Fruit fly (Drosophila melanogaster) whole organism: ENCODE data around the gene CG9004.

Source experiments
- CG8478 ChIP-seq: fragments of >200 bp; optimal IDR thresholded peaks from 2 replicates; lab custom pipeline; 2018; ENCODE audit warnings: inconsistent platforms
- Dll ChIP-seq: fragments of >200 bp; optimal IDR thresholded peaks from 2 replicates; lab custom pipeline; 2017
- EcR ChIP-seq, 2 experiments: fragments of >200 bp; optimal IDR thresholded peaks; 2 replicates each; lab custom pipeline; 2017; ENCODE audit warnings: missing biosample characterization in 2 of 2, missing genetic modification characterization in 2 of 2, missing genetic modification reagents in 2 of 2
- pan ChIP-seq: fragments of >200 bp; optimal IDR thresholded peaks from 2 replicates; lab custom pipeline; 2017
- psq ChIP-seq: fragments of >200 bp; optimal IDR thresholded peaks from 2 replicates; lab custom pipeline; 2017
- usp ChIP-seq: fragments of >200 bp; optimal IDR thresholded peaks from 2 replicates; lab custom pipeline; 2017; ENCODE audit warnings: missing biosample characterization, missing genetic modification characterization, mixed read lengths

CG9004 gene

dm6 chr3L:2409289-2409688 is 35.8 kb downstream of the CG9004 start:
- no peak for TF ChIP-seq psq (lab: Kevin White, UChicago)
- TF ChIP-seq pan (lab: Kevin White, UChicago), result no peak
- no peak for TF ChIP-seq Dll (lab: Kevin White, UChicago)
- no peak for TF ChIP-seq CG8478
- TF ChIP-seq usp (GFP tag; lab: Kevin White, UChicago), result no peak

dm6 chr3L:2410869-2411268 is 37.3 kb downstream of the CG9004 start:
- TF ChIP-seq pan (lab: Kevin White, UChicago), result no peak
- no peak for TF ChIP-seq psq (lab: Kevin White, UChicago)
- TF ChIP-seq EcR (GFP tag; optimal IDR thresholded peaks at IDR 0.05; lab: Kevin White, UChicago), result no peak
- TF ChIP-seq usp (GFP tag; lab: Kevin White, UChicago), result no peak

dm6 chr3L:2411564-2412080 is 38.1 kb downstream of the CG9004 start:
- TF ChIP-seq CG8478 (no peak), Dll (lab: Kevin White, UChicago) (no peak), usp (GFP tag; lab: Kevin White, UChicago) (no peak), EcR (GFP tag; optimal IDR thresholded peaks at IDR 0.05; lab: Kevin White, UChicago) (no peak), psq (lab: Kevin White, UChicago) (no peak), pan (lab: Kevin White, UChicago) (no peak)

- no peak for TF ChIP-seq CG8478
- no peak for TF ChIP-seq Dll (lab: Kevin White, UChicago)
- TF ChIP-seq usp (GFP tag; lab: Kevin White, UChicago), result no peak
- no peak for TF ChIP-seq EcR (GFP tag; optimal IDR thresholded peaks at IDR 0.05; lab: Kevin White, UChicago)
- TF ChIP-seq pan (lab: Kevin White, UChicago), result no peak
- no peak for TF ChIP-seq psq (lab: Kevin White, UChicago)
These were observed 41.3 kb downstream of the CG9004 start for dm6 chr3L:2414876-2415275.

dm6 chr3L:2417399-2418040 is 44.0 kb downstream of the CG9004 start:
- TF ChIP-seq CG8478 (no peak), Dll (lab: Kevin White, UChicago) (no peak), usp (GFP tag; lab: Kevin White, UChicago) (no peak), EcR (GFP tag; optimal IDR thresholded peaks at IDR 0.05; lab: Kevin White, UChicago) (no peak), pan (lab: Kevin White, UChicago) (peak; percentile 31), psq (lab: Kevin White, UChicago) (no peak)

dm6 chr3L:2418769-2419168 is 45.2 kb downstream of the CG9004 start:
- TF ChIP-seq Dll (lab: Kevin White, UChicago), result no peak
- TF ChIP-seq psq (lab: Kevin White, UChicago), result no peak
- TF ChIP-seq pan (lab: Kevin White, UChicago), result no peak
- TF ChIP-seq EcR (GFP tag; optimal IDR thresholded peaks at IDR 0.05; lab: Kevin White, UChicago), result no peak
- no peak for TF ChIP-seq usp (GFP tag; lab: Kevin White, UChicago)
- TF ChIP-seq CG8478, result no peak

- TF ChIP-seq EcR (GFP tag; optimal IDR thresholded peaks at IDR 0.05; lab: Kevin White, UChicago) (no peak), psq (lab: Kevin White, UChicago) (no peak), CG8478 (no peak), pan (lab: Kevin White, UChicago) (no peak), Dll (lab: Kevin White, UChicago) (no peak), usp (GFP tag; lab: Kevin White, UChicago) (no peak)
These were observed 47.6 kb downstream of the CG9004 start for dm6 chr3L:2421138-2421537.

- TF ChIP-seq pan (lab: Kevin White, UChicago), result no peak
- no peak for TF ChIP-seq psq (lab: Kevin White, UChicago)
- no peak for TF ChIP-seq EcR (GFP tag; optimal IDR thresholded peaks at IDR 0.05; lab: Kevin White, UChicago)
- no peak for TF ChIP-seq CG8478
- no peak for TF ChIP-seq Dll (lab: Kevin White, UChicago)
- no peak for TF ChIP-seq usp (GFP tag; lab: Kevin White, UChicago)
These were observed 49.2 kb downstream of the CG9004 start for dm6 chr3L:2422763-2423162.

dm6 chr3L:2423572-2423971 is 50.0 kb downstream of the CG9004 start:
- TF ChIP-seq Dll (lab: Kevin White, UChicago) (no peak), pan (lab: Kevin White, UChicago) (no peak), psq (lab: Kevin White, UChicago) (no peak), usp (GFP tag; lab: Kevin White, UChicago) (no peak), EcR (GFP tag; optimal IDR thresholded peaks at IDR 0.05; lab: Kevin White, UChicago) (no peak), CG8478 (no peak)

- no peak for TF ChIP-seq EcR (GFP tag; optimal IDR thresholded peaks at IDR 0.05; lab: Kevin White, UChicago)
- no peak for TF ChIP-seq usp (GFP tag; lab: Kevin White, UChicago)
- TF ChIP-seq psq (lab: Kevin White, UChicago), result no peak
- TF ChIP-seq Dll (lab: Kevin White, UChicago), result no peak
These were observed 50.6 kb downstream of the CG9004 start for dm6 chr3L:2424094-2424493.

dm6 chr3L:2425687-2426086 is 52.2 kb downstream of the CG9004 start:
- TF ChIP-seq psq (lab: Kevin White, UChicago) (no peak), pan (lab: Kevin White, UChicago) (no peak), Dll (lab: Kevin White, UChicago) (no peak), EcR (GFP tag; optimal IDR thresholded peaks at IDR 0.05; lab: Kevin White, UChicago) (no peak), CG8478 (no peak)
